Fruit fly (Drosophila melanogaster) whole organism, wandering third instar larva: Measurements from ENCODE around the gene brn.

Experiments used
- Abd-B ChIP-seq: fragments of >200 bp; optimal IDR thresholded peaks from 2 replicates; lab custom pipeline; 2017; ENCODE audit warnings: missing biosample characterization, missing genetic modification characterization
- CG32264 ChIP-seq: fragments of 200-800 bp; sonication (Bioruptor generic); optimal IDR thresholded peaks from 2 replicates; lab custom pipeline; 2016; ENCODE audit warnings: missing biosample characterization, missing genetic modification characterization
- CG9705 ChIP-seq: fragments of 200-800 bp; sonication (Bioruptor generic); optimal IDR thresholded peaks from 2 replicates; lab custom pipeline; 2018; ENCODE audit warnings: missing biosample characterization, mild to moderate bottlenecking, missing genetic modification characterization
- CrebA ChIP-seq: fragments of 200-800 bp; sonication (Bioruptor generic); optimal IDR thresholded peaks from 2 replicates; lab custom pipeline; 2016; ENCODE audit warnings: missing biosample characterization, mild to moderate bottlenecking, missing genetic modification characterization, borderline replicate concordance
- Dfd ChIP-seq: fragments of >200 bp; optimal IDR thresholded peaks from 2 replicates; lab custom pipeline; 2017; ENCODE audit warnings: missing biosample characterization, missing genetic modification characterization
- Dif ChIP-seq: fragments of 200-275, 200-300 bp; sonication (Bioruptor generic); optimal IDR thresholded peaks from 2 replicates; lab custom pipeline; 2018; ENCODE audit warnings: missing biosample characterization, missing genetic modification characterization; ENCODE audit not compliant: partially characterized antibody
- GATAd ChIP-seq: sonication (Bioruptor generic); optimal IDR thresholded peaks from 2 replicates; lab custom pipeline; 2016; ENCODE audit warnings: missing biosample characterization, missing genetic modification characterization
- HLH106 ChIP-seq: fragments of 200-800 bp; optimal IDR thresholded peaks from 3 replicates; lab custom pipeline; 2019; ENCODE audit warnings: missing biosample characterization, mild to moderate bottlenecking, missing genetic modification characterization, moderate library complexity
- Hnf4 ChIP-seq: fragments of 200-800 bp; sonication (Bioruptor generic); optimal IDR thresholded peaks from 2 replicates; lab custom pipeline; 2016; ENCODE audit warnings: missing biosample characterization, mild to moderate bottlenecking, missing genetic modification characterization
- Hr78 ChIP-seq: fragments of >200 bp; optimal IDR thresholded peaks from 2 replicates; lab custom pipeline; 2017; ENCODE audit warnings: missing biosample characterization, missing genetic modification characterization
- Hr83 ChIP-seq: fragments of 200-300 bp; sonication (Bioruptor generic); optimal IDR thresholded peaks from 2 replicates; lab custom pipeline; 2016; ENCODE audit warnings: missing biosample characterization, mild to moderate bottlenecking, missing genetic modification characterization, moderate library complexity; ENCODE audit not compliant: poor library complexity, severe bottlenecking
- Jra ChIP-seq: sonication (Bioruptor generic); optimal IDR thresholded peaks from 2 replicates; lab custom pipeline; 2016; ENCODE audit warnings: missing biosample characterization, missing genetic modification characterization
- Mio ChIP-seq: sonication (Bioruptor generic); optimal IDR thresholded peaks from 2 replicates; lab custom pipeline; 2016; ENCODE audit warnings: missing biosample characterization, missing genetic modification characterization
- Myc ChIP-seq: fragments of >200 bp; optimal IDR thresholded peaks from 2 replicates; lab custom pipeline; 2017
- N ChIP-seq: fragments of >200 bp; optimal IDR thresholded peaks from 2 replicates; lab custom pipeline; 2018; ENCODE audit warnings: missing biosample characterization, missing external identifiers, missing genetic modification characterization
- OdsH ChIP-seq: fragments of 200-800 bp; sonication (Bioruptor generic); optimal IDR thresholded peaks from 2 replicates; lab custom pipeline; 2016; ENCODE audit warnings: missing biosample characterization, mild to moderate bottlenecking, missing genetic modification characterization
- Rel ChIP-seq, 2 experiments: fragments of 200-800 bp; sonication (Bioruptor generic) in 1 of 2; optimal IDR thresholded peaks; 2 replicates in 1 of 2; 3 replicates in 1 of 2; lab custom pipeline; 2016 to 2019; ENCODE audit warnings: mild to moderate bottlenecking in 2 of 2, missing biosample characterization in 2 of 2, missing genetic modification characterization in 2 of 2, moderate library complexity in 1 of 2
- Sp1 ChIP-seq: fragments of 200-800 bp; sonication (Bioruptor generic); optimal IDR thresholded peaks from 3 replicates; lab custom pipeline; 2019; ENCODE audit warnings: missing biosample characterization, mild to moderate bottlenecking, missing genetic modification characterization, moderate library complexity
- Vsx2 ChIP-seq: fragments of 200-300, 225-300 bp; sonication (Bioruptor generic); optimal IDR thresholded peaks from 2 replicates; lab custom pipeline; 2018; ENCODE audit warnings: missing biosample characterization, missing genetic modification characterization; ENCODE audit not compliant: partially characterized antibody
- br ChIP-seq: fragments of 200-800 bp; sonication (Bioruptor generic); optimal IDR thresholded peaks from 2 replicates; lab custom pipeline; 2016; ENCODE audit warnings: missing biosample characterization, missing genetic modification characterization
- brk ChIP-seq: fragments of 200-800 bp; sonication (Bioruptor generic); optimal IDR thresholded peaks from 2 replicates; lab custom pipeline; 2016; ENCODE audit warnings: missing biosample characterization, mild to moderate bottlenecking, missing genetic modification characterization
- dl ChIP-seq, 2 experiments: fragments of 175-275, 200-275 bp in 1 of 2; fragments of 200-275 bp in 1 of 2; sonication (Bioruptor generic); optimal IDR thresholded peaks; lab custom pipeline; 2018; ENCODE audit warnings: mild to moderate bottlenecking in 2 of 2, missing biosample characterization in 2 of 2, missing genetic modification characterization in 2 of 2, moderate library complexity in 2 of 2; ENCODE audit not compliant: partially characterized antibody in 2 of 2, insufficient read depth in 1 of 2
- dmrt93B ChIP-seq: fragments of 200-800 bp; sonication (Bioruptor generic); optimal IDR thresholded peaks from 2 replicates; lab custom pipeline; 2018; ENCODE audit warnings: missing biosample characterization, mild to moderate bottlenecking, missing genetic modification characterization
- dsf ChIP-seq: sonication (Bioruptor generic); optimal IDR thresholded peaks from 2 replicates; lab custom pipeline; 2016; ENCODE audit warnings: missing biosample characterization, missing genetic modification characterization, borderline replicate concordance
- ey ChIP-seq: fragments of 200-800 bp; sonication (Bioruptor generic); optimal IDR thresholded peaks from 2 replicates; lab custom pipeline; 2016; ENCODE audit warnings: missing biosample characterization, missing genetic modification characterization
- foxo ChIP-seq, 2 experiments: fragments of 200-800 bp; sonication (Bioruptor generic); optimal IDR thresholded peaks; 2 replicates in 1 of 2; 3 replicates in 1 of 2; lab custom pipeline; 2016 to 2017; ENCODE audit warnings: missing biosample characterization in 2 of 2, missing genetic modification characterization in 2 of 2
- fru ChIP-seq: fragments of 200-800 bp; sonication (Bioruptor generic); optimal IDR thresholded peaks from 3 replicates; lab custom pipeline; 2016; ENCODE audit warnings: missing biosample characterization, mild to moderate bottlenecking, missing genetic modification characterization
- h ChIP-seq: fragments of 200-800 bp; sonication (Bioruptor generic); optimal IDR thresholded peaks from 3 replicates; lab custom pipeline; 2016; ENCODE audit warnings: missing biosample characterization, mild to moderate bottlenecking, missing genetic modification characterization
- jim ChIP-seq: fragments of 175-275, 200-325 bp; sonication (Bioruptor generic); optimal IDR thresholded peaks from 2 replicates; lab custom pipeline; 2016; ENCODE audit warnings: missing biosample characterization, mild to moderate bottlenecking, missing genetic modification characterization
- lola ChIP-seq: fragments of >200 bp; optimal IDR thresholded peaks from 2 replicates; lab custom pipeline; 2017; ENCODE audit warnings: missing biosample characterization, missing genetic modification characterization
- pan ChIP-seq: fragments of >200 bp; optimal IDR thresholded peaks from 2 replicates; lab custom pipeline; 2017
- psq ChIP-seq: fragments of 200-800 bp; sonication (Bioruptor generic); optimal IDR thresholded peaks from 3 replicates; lab custom pipeline; 2017; ENCODE audit warnings: missing biosample characterization, mild to moderate bottlenecking, missing genetic modification characterization, moderate library complexity
- rgr ChIP-seq: fragments of 200-800 bp; sonication (Bioruptor generic); optimal IDR thresholded peaks from 3 replicates; lab custom pipeline; 2016; ENCODE audit warnings: missing biosample characterization, mild to moderate bottlenecking, missing genetic modification characterization
- sage ChIP-seq: fragments of 200-800 bp; sonication (Bioruptor generic); optimal IDR thresholded peaks from 2 replicates; lab custom pipeline; 2016; ENCODE audit warnings: missing biosample characterization, mild to moderate bottlenecking, missing genetic modification characterization
- sv ChIP-seq: fragments of 200-800 bp; sonication (Bioruptor generic); optimal IDR thresholded peaks from 3 replicates; lab custom pipeline; 2016; ENCODE audit warnings: missing biosample characterization, missing genetic modification characterization
- tai ChIP-seq: sonication (Bioruptor generic); optimal IDR thresholded peaks from 2 replicates; lab custom pipeline; 2016; ENCODE audit warnings: missing biosample characterization, missing genetic modification characterization
- usp ChIP-seq: fragments of >200 bp; optimal IDR thresholded peaks from 2 replicates; lab custom pipeline; 2017; ENCODE audit warnings: missing biosample characterization, missing genetic modification characterization
- woc ChIP-seq: sonication (Bioruptor generic); optimal IDR thresholded peaks from 2 replicates; lab custom pipeline; 2016; ENCODE audit warnings: missing biosample characterization, mild to moderate bottlenecking, missing genetic modification characterization

Gene brn

dm6 chrX:4116834-4117736 lies 12.9 kb downstream of the brn start, which contains the start of the genes tyf and Tip60:
Gene tyf (plus strand): TSS chrX:4117020.
Gene Tip60 (minus strand): TSS chrX:4117487.
- TF ChIP-seq foxo (GFP tag; optimal IDR thresholded peaks at IDR 0.05; lab: Kevin White, UChicago) = peak in 1 of 2 experiments; percentile 54
- peak; percentile 2 for TF ChIP-seq N (GFP tag; lab: Kevin White, UChicago)
- TF ChIP-seq dmrt93B = no peak
- no peak for TF ChIP-seq dl (GFP tag; optimal IDR thresholded peaks at IDR 0.05; lab: Kevin White, UChicago; ENCODE audit: insufficient read depth in 1 of 2, partially characterized antibody in 2 of 2)
- peak; percentile 70 for TF ChIP-seq rgr
- TF ChIP-seq Abd-B = no peak
- no peak for TF ChIP-seq dsf (GFP tag; lab: Kevin White, UChicago)
- TF ChIP-seq sage (GFP tag; lab: Kevin White, UChicago) = no peak
- peak; percentile 72 for TF ChIP-seq Hnf4
- no peak for TF ChIP-seq sv (GFP tag; lab: Kevin White, UChicago)
- no peak for TF ChIP-seq jim (GFP tag; lab: Kevin White, UChicago)
- TF ChIP-seq GATAd (GFP tag; lab: Kevin White, UChicago) = no peak
- peak; percentile 10 for TF ChIP-seq CG9705
- peak; percentile 38 for TF ChIP-seq fru (GFP tag; lab: Kevin White, UChicago)
- TF ChIP-seq Hr78 = no peak
- no peak for TF ChIP-seq Rel (GFP tag; optimal IDR thresholded peaks at IDR 0.05; lab: Kevin White, UChicago)
- peak; percentile 5 for TF ChIP-seq Rel (tag; optimal IDR thresholded peaks at IDR 0.05; lab: Kevin White, UChicago)
- peak; percentile 17 for TF ChIP-seq ey
- peak; percentile 39 for TF ChIP-seq Hr83 (GFP tag; lab: Kevin White, UChicago)
- peak; percentile 32 for TF ChIP-seq h (GFP tag; lab: Kevin White, UChicago)
- TF ChIP-seq CG32264 = no peak
- no peak for TF ChIP-seq Vsx2 (GFP tag; lab: Kevin White, UChicago)
- no peak for TF ChIP-seq CrebA
- peak; percentile 36 for TF ChIP-seq HLH106 (tag; lab: Kevin White, UChicago)
- no peak for TF ChIP-seq brk
- TF ChIP-seq woc (GFP tag; lab: Kevin White, UChicago) = no peak
- no peak for TF ChIP-seq OdsH (GFP tag; lab: Kevin White, UChicago)
- no peak for TF ChIP-seq psq (GFP tag; lab: Kevin White, UChicago)
- no peak for TF ChIP-seq lola (GFP tag; lab: Kevin White, UChicago)
- TF ChIP-seq br (GFP tag; lab: Kevin White, UChicago) = peak; percentile 11
- no peak for TF ChIP-seq Dfd
- no peak for TF ChIP-seq Dif (GFP tag; lab: Kevin White, UChicago)
- peak; percentile 5 for TF ChIP-seq Myc (lab: Kevin White, UChicago)
- no peak for TF ChIP-seq Mio (GFP tag; lab: Kevin White, UChicago)
- TF ChIP-seq pan (lab: Kevin White, UChicago) = no peak
- TF ChIP-seq usp = no peak
- no peak for TF ChIP-seq tai (GFP tag; lab: Kevin White, UChicago)
- TF ChIP-seq Sp1 (GFP tag; lab: Kevin White, UChicago) = peak; percentile 11
- TF ChIP-seq Jra = peak; percentile 48
- TF ChIP-seq, all 38 proteins: peak for 15

- TF ChIP-seq Jra = no peak
- no peak for TF ChIP-seq br (GFP tag; lab: Kevin White, UChicago)
- no peak for TF ChIP-seq Sp1 (GFP tag; lab: Kevin White, UChicago)
- no peak for TF ChIP-seq tai (GFP tag; lab: Kevin White, UChicago)
- no peak for TF ChIP-seq Rel (GFP tag; optimal IDR thresholded peaks at IDR 0.05; lab: Kevin White, UChicago)
- TF ChIP-seq Rel (tag; optimal IDR thresholded peaks at IDR 0.05; lab: Kevin White, UChicago) = no peak
- no peak for TF ChIP-seq sage (GFP tag; lab: Kevin White, UChicago)
- no peak for TF ChIP-seq GATAd (GFP tag; lab: Kevin White, UChicago)
- TF ChIP-seq Hr83 (GFP tag; lab: Kevin White, UChicago) = no peak
These were observed 15.4 kb downstream of the brn start for dm6 chrX:4119582-4119981.
